Fruit fly (Drosophila melanogaster) whole organism, embryonic: Measurements from ENCODE around the gene Fer3.

ENCODE experiments used
- Abd-B ChIP-seq: fragments of 200-800 bp; sonication (Bioruptor generic); optimal IDR thresholded peaks from 2 replicates; lab custom pipeline; 2018; ENCODE audit warnings: missing biosample characterization, mild to moderate bottlenecking, missing genetic modification characterization, moderate library complexity
- CG10267 ChIP-seq: fragments of 200-800 bp; sonication (Bioruptor generic); optimal IDR thresholded peaks from 2 replicates; lab custom pipeline; 2018; ENCODE audit warnings: missing biosample characterization, mild to moderate bottlenecking, missing genetic modification characterization, moderate library complexity
- CG10959 ChIP-seq: fragments of 200-800 bp; sonication (Bioruptor generic); IDR thresholded peaks from 2 replicates; pipeline ENCODE4 v1.3.6; 2022; ENCODE audit warnings: missing biosample characterization, missing genetic modification characterization
- CG14014 ChIP-seq: fragments of 200-800 bp; sonication (Bioruptor generic); IDR thresholded peaks from 2 replicates; pipeline ENCODE4 v1.3.6; 2022; ENCODE audit warnings: missing biosample characterization, missing genetic modification characterization
- CG14965 ChIP-seq: fragments of 200-800 bp; sonication (Bioruptor generic); optimal IDR thresholded peaks from 2 replicates; lab custom pipeline; 2016; ENCODE audit warnings: missing biosample characterization, missing genetic modification characterization, borderline replicate concordance
- CG17186 ChIP-seq: fragments of 200-800 bp; sonication (Bioruptor generic); optimal IDR thresholded peaks from 3 replicates; lab custom pipeline; 2017; ENCODE audit warnings: missing biosample characterization, missing genetic modification reagents, missing genetic modification characterization
- CG17612 ChIP-seq: fragments of 200-800 bp; sonication (Bioruptor generic); IDR thresholded peaks from 2 replicates; pipeline ENCODE4 v1.3.6; 2022; ENCODE audit warnings: missing biosample characterization, missing genetic modification characterization
- CG30431 ChIP-seq: fragments of 200-800 bp; sonication (Bioruptor generic); optimal IDR thresholded peaks from 2 replicates; lab custom pipeline; 2017; ENCODE audit warnings: missing biosample characterization, missing genetic modification characterization
- CG31365 ChIP-seq: fragments of 200-800 bp; sonication (Bioruptor generic); optimal IDR thresholded peaks from 2 replicates; lab custom pipeline; 2018; ENCODE audit warnings: missing biosample characterization, mild to moderate bottlenecking, missing genetic modification characterization
- CG32772 ChIP-seq: fragments of 200-800 bp; sonication (Bioruptor generic); IDR thresholded peaks from 2 replicates; pipeline ENCODE4 v1.3.6; 2022; ENCODE audit warnings: missing biosample characterization, missing genetic modification characterization
- CG4404 ChIP-seq: fragments of 200-800 bp; sonication (Bioruptor generic); IDR thresholded peaks from 2 replicates; pipeline ENCODE4 v1.3.6; 2022; ENCODE audit warnings: missing biosample characterization, missing genetic modification characterization
- CG6175 ChIP-seq: fragments of 200-800 bp; sonication (Bioruptor generic); IDR thresholded peaks from 3 replicates; pipeline ENCODE4 v1.3.6; 2022; ENCODE audit warnings: missing biosample characterization, missing genetic modification characterization
- CG7372 ChIP-seq: fragments of 200-800 bp; sonication (Bioruptor generic); IDR thresholded peaks from 2 replicates; pipeline ENCODE4 v1.3.6; 2022; ENCODE audit warnings: missing biosample characterization, missing genetic modification characterization
- CG9215 ChIP-seq: fragments of 200-800 bp; sonication (Bioruptor generic); IDR thresholded peaks from 2 replicates; pipeline ENCODE4 v1.3.6; 2022; ENCODE audit warnings: missing biosample characterization, missing genetic modification characterization
- CG9609 ChIP-seq: fragments of 200-800 bp; sonication (Bioruptor generic); optimal IDR thresholded peaks from 3 replicates; lab custom pipeline; 2016; ENCODE audit warnings: missing biosample characterization, missing genetic modification characterization
- CG9727 ChIP-seq: fragments of 200-800 bp; sonication (Bioruptor generic); optimal IDR thresholded peaks from 3 replicates; lab custom pipeline; 2017; ENCODE audit warnings: missing biosample characterization, mild to moderate bottlenecking, missing genetic modification characterization
- CG9817 ChIP-seq: fragments of 200-800 bp; sonication (Bioruptor generic); optimal IDR thresholded peaks from 2 replicates; lab custom pipeline; 2018; ENCODE audit warnings: missing biosample characterization, mild to moderate bottlenecking, missing genetic modification characterization, moderate library complexity
- Dfd ChIP-seq, 2 experiments: fragments of >200 bp; optimal IDR thresholded peaks; 2 replicates each; lab custom pipeline; 2017; ENCODE audit warnings: missing biosample characterization in 2 of 2, missing genetic modification characterization in 2 of 2
- Doc2 ChIP-seq: fragments of 200-800 bp; sonication (Bioruptor generic); IDR thresholded peaks from 2 replicates; pipeline ENCODE4 v1.3.6; 2022; ENCODE audit warnings: missing biosample characterization, missing genetic modification characterization
- Dref ChIP-seq: fragments of 200-800 bp; sonication (Bioruptor generic); IDR thresholded peaks from 2 replicates; pipeline ENCODE4 v1.3.6; 2022; ENCODE audit warnings: missing biosample characterization, missing genetic modification characterization
- Gsc ChIP-seq: fragments of 200-800 bp; sonication (Bioruptor generic); IDR thresholded peaks from 2 replicates; pipeline ENCODE4 v1.3.6; 2022; ENCODE audit warnings: missing biosample characterization, missing genetic modification characterization
- Hey ChIP-seq: fragments of 200-800 bp; sonication (Bioruptor generic); optimal IDR thresholded peaks from 3 replicates; lab custom pipeline; 2018; ENCODE audit warnings: missing biosample characterization, mild to moderate bottlenecking, missing genetic modification characterization
- HmgZ ChIP-seq: fragments of 200-800 bp; sonication (Bioruptor generic); optimal IDR thresholded peaks from 2 replicates; lab custom pipeline; 2018; ENCODE audit warnings: missing biosample characterization, mild to moderate bottlenecking, missing genetic modification characterization
- Lim3 ChIP-seq: fragments of 200-800 bp; sonication (Bioruptor generic); IDR thresholded peaks from 2 replicates; pipeline ENCODE4 v1.3.6; 2022; ENCODE audit warnings: missing biosample characterization, missing genetic modification characterization
- Max ChIP-seq: fragments of 200-800 bp; sonication (Bioruptor generic); optimal IDR thresholded peaks from 2 replicates; lab custom pipeline; 2016; ENCODE audit warnings: missing biosample characterization, mild to moderate bottlenecking, missing genetic modification characterization
- Meics ChIP-seq: fragments of 200-800 bp; sonication (Bioruptor generic); optimal IDR thresholded peaks from 2 replicates; lab custom pipeline; 2017; ENCODE audit warnings: missing biosample characterization, mild to moderate bottlenecking, missing genetic modification characterization
- Nf-YC ChIP-seq: fragments of 200-800 bp; optimal IDR thresholded peaks from 3 replicates; lab custom pipeline; 2019; ENCODE audit warnings: missing biosample characterization, mild to moderate bottlenecking, missing genetic modification characterization, moderate library complexity
- NfI ChIP-seq: fragments of 200-800 bp; sonication (Bioruptor generic); optimal IDR thresholded peaks from 3 replicates; lab custom pipeline; 2018; ENCODE audit warnings: missing biosample characterization, mild to moderate bottlenecking, missing genetic modification characterization, moderate library complexity
- Sry-β ChIP-seq: fragments of 200-800 bp; sonication (Bioruptor generic); optimal IDR thresholded peaks from 2 replicates; lab custom pipeline; 2018; ENCODE audit warnings: missing biosample characterization, mild to moderate bottlenecking, missing genetic modification characterization, moderate library complexity
- Taf1 ChIP-seq: fragments of 200-800 bp; sonication (Bioruptor generic); IDR thresholded peaks from 2 replicates; pipeline ENCODE4 v1.3.6; 2022; ENCODE audit warnings: missing biosample characterization, missing genetic modification characterization
- ac ChIP-seq: fragments of 200-800 bp; sonication (Bioruptor generic); optimal IDR thresholded peaks from 3 replicates; lab custom pipeline; 2017; ENCODE audit warnings: missing biosample characterization, mild to moderate bottlenecking, missing genetic modification characterization
- bigmax ChIP-seq: fragments of 200-800 bp; sonication (Bioruptor generic); optimal IDR thresholded peaks from 2 replicates; lab custom pipeline; 2018; ENCODE audit warnings: missing biosample characterization, mild to moderate bottlenecking, missing genetic modification characterization
- btn ChIP-seq: fragments of 200-800 bp; sonication (Bioruptor generic); optimal IDR thresholded peaks from 2 replicates; lab custom pipeline; 2016; ENCODE audit warnings: missing biosample characterization, missing genetic modification characterization
- cad ChIP-seq: fragments of >200 bp; optimal IDR thresholded peaks from 2 replicates; lab custom pipeline; 2017; ENCODE audit warnings: missing biosample characterization, missing genetic modification characterization
- crc ChIP-seq: fragments of 200-800 bp; sonication (Bioruptor generic); optimal IDR thresholded peaks from 2 replicates; lab custom pipeline; 2016; ENCODE audit warnings: missing biosample characterization, missing genetic modification characterization
- dm ChIP-seq: fragments of 200-800 bp; sonication (Bioruptor generic); optimal IDR thresholded peaks from 3 replicates; lab custom pipeline; 2016; ENCODE audit warnings: missing biosample characterization, missing genetic modification characterization
- dmrt11E ChIP-seq: fragments of 200-800 bp; sonication (Bioruptor generic); optimal IDR thresholded peaks from 3 replicates; lab custom pipeline; 2018; ENCODE audit warnings: missing biosample characterization, mild to moderate bottlenecking, missing genetic modification characterization, moderate library complexity
- dmrt99B ChIP-seq: fragments of 200-800 bp; sonication (Bioruptor generic); optimal IDR thresholded peaks from 2 replicates; lab custom pipeline; 2018; ENCODE audit warnings: missing biosample characterization, mild to moderate bottlenecking, missing genetic modification characterization, moderate library complexity
- ems ChIP-seq: fragments of 200-800 bp; sonication (Bioruptor generic); optimal IDR thresholded peaks from 3 replicates; lab custom pipeline; 2016; ENCODE audit warnings: missing biosample characterization, missing genetic modification characterization
- grau ChIP-seq: fragments of 200-800 bp; optimal IDR thresholded peaks from 3 replicates; lab custom pipeline; 2019; ENCODE audit warnings: missing biosample characterization, mild to moderate bottlenecking, missing genetic modification characterization, moderate library complexity
- ind ChIP-seq: fragments of 200-800 bp; sonication (Bioruptor generic); optimal IDR thresholded peaks from 3 replicates; lab custom pipeline; 2016; ENCODE audit warnings: missing biosample characterization, missing genetic modification characterization
- luna ChIP-seq: fragments of 200-800 bp; sonication (Bioruptor generic); optimal IDR thresholded peaks from 2 replicates; lab custom pipeline; 2016; ENCODE audit warnings: missing biosample characterization, missing genetic modification characterization
- nau ChIP-seq: fragments of 200-800 bp; sonication (Bioruptor generic); optimal IDR thresholded peaks from 3 replicates; lab custom pipeline; 2017; ENCODE audit warnings: missing biosample characterization, mild to moderate bottlenecking, missing genetic modification characterization, missing genetic modification reagents
- pita ChIP-seq: fragments of 200-800 bp; sonication (Bioruptor generic); optimal IDR thresholded peaks from 2 replicates; lab custom pipeline; 2017; ENCODE audit warnings: missing biosample characterization, mild to moderate bottlenecking, missing genetic modification characterization
- pros ChIP-seq: fragments of 200-800 bp; sonication (Bioruptor generic); optimal IDR thresholded peaks from 3 replicates; lab custom pipeline; 2019; ENCODE audit warnings: missing biosample characterization, mild to moderate bottlenecking, missing genetic modification characterization, moderate library complexity
- psq ChIP-seq: fragments of 200-800 bp; sonication (Bioruptor generic); optimal IDR thresholded peaks from 2 replicates; lab custom pipeline; 2017; ENCODE audit warnings: missing biosample characterization, missing genetic modification characterization
- rib ChIP-seq: fragments of 200-800 bp; sonication (Bioruptor generic); IDR thresholded peaks from 2 replicates; pipeline ENCODE4 v1.3.6; 2022; ENCODE audit warnings: missing biosample characterization, missing genetic modification characterization
- schlank ChIP-seq: fragments of 200-800 bp; sonication (Bioruptor generic); optimal IDR thresholded peaks from 2 replicates; lab custom pipeline; 2018; ENCODE audit warnings: missing biosample characterization, mild to moderate bottlenecking, missing genetic modification characterization
- seq ChIP-seq: fragments of 200-800 bp; sonication (Bioruptor generic); IDR thresholded peaks from 2 replicates; pipeline ENCODE4 v1.3.6; 2022; ENCODE audit warnings: missing biosample characterization, missing genetic modification characterization
- slou ChIP-seq: fragments of 200-800 bp; sonication (Bioruptor generic); optimal IDR thresholded peaks from 3 replicates; lab custom pipeline; 2016; ENCODE audit warnings: missing biosample characterization, missing genetic modification characterization
- sob ChIP-seq: fragments of 200-800 bp; sonication (Bioruptor generic); IDR thresholded peaks from 2 replicates; pipeline ENCODE4 v1.3.6; 2022; ENCODE audit warnings: missing biosample characterization, missing genetic modification characterization

The Fer3 gene

DNA sequence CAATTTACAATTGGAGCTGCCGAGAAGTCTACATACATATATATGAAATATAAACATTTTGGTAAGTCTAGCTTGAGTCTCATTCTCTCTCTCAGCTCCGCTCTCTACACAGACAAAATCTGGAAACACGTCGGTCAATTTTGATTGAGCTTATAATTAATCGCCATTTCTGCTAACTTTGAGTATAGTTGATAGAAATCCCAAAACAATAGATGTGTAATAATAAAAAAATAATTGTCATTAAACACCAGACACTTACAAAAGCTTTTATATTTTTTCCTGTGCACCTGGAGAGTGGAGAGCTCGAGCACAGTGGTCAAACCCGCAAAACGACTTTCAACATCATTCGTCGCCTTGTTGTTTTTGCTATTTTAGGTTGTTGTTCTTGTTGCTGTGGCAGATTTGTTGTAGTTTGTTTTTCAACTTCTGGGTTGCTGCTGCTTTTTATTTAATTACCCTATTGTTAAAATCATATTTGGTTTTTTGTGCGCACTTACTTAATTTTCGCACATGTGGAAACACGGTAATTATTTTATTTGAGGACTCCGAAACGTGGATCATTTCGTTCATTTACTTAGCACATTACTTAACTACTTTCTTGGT is 37.4 kb downstream of the Fer3 start (continued):
- TF ChIP-seq CG17186 (GFP tag; lab: Kevin White, UChicago) (peak; percentile 72), Max (GFP tag; lab: Kevin White, UChicago) (peak; percentile 92), Abd-B (GFP tag; lab: Kevin White, UChicago) (peak; percentile 91), seq (peak; percentile 94), Meics (GFP tag; lab: Kevin White, UChicago) (peak; percentile 96), Dref (GFP tag; lab: Robert Waterston, UW) (peak; percentile 39), CG4404 (peak; percentile 86), CG9609 (peak; percentile 91), CG10959 (GFP tag; lab: Robert Waterston, UW) (peak; percentile 90), ems (GFP tag; lab: Kevin White, UChicago) (peak; percentile 97), slou (GFP tag; lab: Kevin White, UChicago) (peak; percentile 93), Doc2 (GFP tag; lab: Robert Waterston, UW) (peak; percentile 82), pros (GFP tag; lab: Kevin White, UChicago) (no peak), Gsc (GFP tag; lab: Robert Waterston, UW) (peak; percentile 87), cad (GFP tag; lab: Kevin White, UChicago) (no peak), pita (GFP tag; lab: Kevin White, UChicago) (no peak), crc (GFP tag; lab: Kevin White, UChicago) (peak; percentile 89), CG30431 (GFP tag; lab: Kevin White, UChicago) (peak; percentile 93), sob (GFP tag; lab: Robert Waterston, UW) (peak; percentile 97), CG6175 (GFP tag; lab: Robert Waterston, UW) (peak; percentile 96), schlank (tag; lab: Kevin White, UChicago) (peak; percentile 94), CG32772 (peak; percentile 97), CG9215 (GFP tag; lab: Robert Waterston, UW) (peak; percentile 93), CG14965 (GFP tag; lab: Kevin White, UChicago) (peak; percentile 66), grau (peak; percentile 96), Taf1 (GFP tag; lab: Robert Waterston, UW) (peak; percentile 91), CG14014 (GFP tag; lab: Robert Waterston, UW) (peak; percentile 97), CG17612 (GFP tag; lab: Robert Waterston, UW) (peak; percentile 94), psq (peak; percentile 84), CG31365 (peak; percentile 87), ac (peak; percentile 59), dmrt11E (tag; lab: Kevin White, UChicago) (peak; percentile 91), Nf-YC (tag; lab: Kevin White, UChicago) (peak; percentile 73), NfI (GFP tag; lab: Kevin White, UChicago) (peak; percentile 97), CG9727 (GFP tag; lab: Kevin White, UChicago) (peak; percentile 94), btn (GFP tag; lab: Kevin White, UChicago) (peak; percentile 85), Sry-β (GFP tag; lab: Kevin White, UChicago) (peak; percentile 59), rib (peak; percentile 97), Lim3 (GFP tag; lab: Robert Waterston, UW) (peak; percentile 89), nau (peak; percentile 92), CG9817 (peak; percentile 94), CG10267 (peak; percentile 91), ind (peak; percentile 96), dm (GFP tag; lab: Kevin White, UChicago) (peak; percentile 87), HmgZ (tag; lab: Kevin White, UChicago) (peak; percentile 96), dmrt99B (tag; lab: Kevin White, UChicago) (peak; percentile 97), Hey (tag; lab: Kevin White, UChicago) (peak; percentile 54), CG7372 (peak; percentile 95), Dfd (GFP tag; optimal IDR thresholded peaks at IDR 0.05; lab: Kevin White, UChicago) (no peak), luna (GFP tag; lab: Kevin White, UChicago) (peak; percentile 85), bigmax (GFP tag; lab: Kevin White, UChicago) (peak; percentile 59)
